Fruit fly (Drosophila melanogaster) whole organism, prepupa: ENCODE results near the gene CG42784.

Experiments
- Blimp-1 ChIP-seq: fragments of 200-800 bp; sonication (Bioruptor generic); optimal IDR thresholded peaks from 3 replicates; lab custom pipeline; 2017; ENCODE audit warnings: missing biosample characterization, missing genetic modification characterization, mild to moderate bottlenecking, moderate library complexity, missing genetic modification reagents
- CG32006 ChIP-seq: fragments of 200-800 bp; sonication (Bioruptor generic); optimal IDR thresholded peaks from 3 replicates; lab custom pipeline; 2017; ENCODE audit warnings: missing biosample characterization, mild to moderate bottlenecking, missing genetic modification characterization
- CG9139 ChIP-seq: fragments of 200-800 bp; sonication (Bioruptor generic); optimal IDR thresholded peaks from 3 replicates; lab custom pipeline; 2017; ENCODE audit warnings: missing biosample characterization, mild to moderate bottlenecking, missing genetic modification characterization
- Gug ChIP-seq: fragments of 200-800 bp; sonication (Bioruptor generic); IDR thresholded peaks from 2 replicates; pipeline ENCODE4 v1.3.6; 2022; ENCODE audit warnings: missing biosample characterization, missing genetic modification characterization
- Hr39 ChIP-seq: fragments of 200-800 bp; sonication (Bioruptor generic); optimal IDR thresholded peaks from 2 replicates; lab custom pipeline; 2016; ENCODE audit warnings: missing biosample characterization, missing genetic modification characterization
- Sox14 ChIP-seq: fragments of 200-800 bp; sonication (Bioruptor generic); optimal IDR thresholded peaks from 3 replicates; lab custom pipeline; 2016; ENCODE audit warnings: missing biosample characterization, missing genetic modification characterization
- cyc ChIP-seq: fragments of 200-800 bp; sonication (Bioruptor generic); optimal IDR thresholded peaks from 3 replicates; lab custom pipeline; 2016; ENCODE audit warnings: missing biosample characterization, missing genetic modification characterization
- salr ChIP-seq, 2 experiments: fragments of 200-800 bp; sonication (Bioruptor generic); optimal IDR thresholded peaks; 3 replicates each; lab custom pipeline; 2016 to 2018; ENCODE audit warnings: missing biosample characterization in 2 of 2, missing genetic modification characterization in 2 of 2, mild to moderate bottlenecking in 1 of 2

dm6 chr2L:13382351-13383029, 32.7 kb upstream of the CG42784 start, which contains the start of gene loqs:
- no peak for TF ChIP-seq Hr39 (GFP tag; lab: Kevin White, UChicago)
- no peak for TF ChIP-seq Blimp-1
- no peak for TF ChIP-seq Gug (GFP tag; lab: Robert Waterston, UW)
- no peak for TF ChIP-seq CG32006 (GFP tag; lab: Kevin White, UChicago)
- TF ChIP-seq CG9139 (GFP tag; lab: Kevin White, UChicago) = no peak
- TF ChIP-seq Sox14 = no peak
- no peak for TF ChIP-seq cyc (GFP tag; lab: Kevin White, UChicago)
- no peak for TF ChIP-seq salr (GFP tag; optimal IDR thresholded peaks at IDR 0.05; lab: Kevin White, UChicago)
